Worm (Caenorhabditis elegans) whole organism, young adult: ENCODE data around the gene msp-63.

Experiments used
- B0019.2 ChIP-seq: fragments of 200-800 bp; sonication (Bioruptor generic); conservative IDR thresholded peaks from 2 replicates; pipeline ENCODE4 v1.3.6; 2022; ENCODE audit warnings: missing genetic modification reagents, missing genetic modification characterization, missing compliant biosample characterization
- C06A6.2 ChIP-seq: fragments of 200-800 bp; sonication (Bioruptor generic); conservative IDR thresholded peaks from 2 replicates; pipeline ENCODE4 v1.3.6; 2022; ENCODE audit warnings: missing genetic modification characterization, missing compliant biosample characterization
- F55B11.4 ChIP-seq: sonication (generic microtip); optimal IDR thresholded peaks from 2 replicates; lab custom pipeline; 2016; ENCODE audit warnings: missing compliant biosample characterization, missing genetic modification characterization, borderline replicate concordance; ENCODE audit not compliant: insufficient read depth
- K11D2.4 ChIP-seq: fragments of 200-800 bp; sonication (Bioruptor generic); IDR thresholded peaks from 2 replicates; pipeline ENCODE4 v1.3.6; 2022; ENCODE audit warnings: missing genetic modification reagents, missing genetic modification characterization, missing compliant biosample characterization
- K12H6.12 ChIP-seq: fragments of 200-800 bp; sonication (Bioruptor generic); optimal IDR thresholded peaks from 2 replicates; lab custom pipeline; 2018; ENCODE audit warnings: mild to moderate bottlenecking, missing genetic modification characterization, missing compliant biosample characterization
- Y67H2A.10 ChIP-seq: fragments of 200-800 bp; sonication (Bioruptor generic); conservative IDR thresholded peaks from 2 replicates; pipeline ENCODE4 v1.3.6; 2022; ENCODE audit warnings: missing genetic modification reagents, missing genetic modification characterization, missing compliant biosample characterization
- aptf-2 ChIP-seq: fragments of 200-800 bp; sonication (Bioruptor generic); conservative IDR thresholded peaks from 2 replicates; pipeline ENCODE4 v1.3.6; 2022; ENCODE audit warnings: missing genetic modification reagents, missing genetic modification characterization, missing compliant biosample characterization
- bed-2 ChIP-seq: fragments of 200-800 bp; sonication (Bioruptor generic); IDR thresholded peaks from 2 replicates; pipeline ENCODE4 v1.3.6; 2022; ENCODE audit warnings: missing genetic modification reagents, missing genetic modification characterization, missing compliant biosample characterization
- cebp-1 ChIP-seq, 2 experiments: fragments of 200-800 bp in 1 of 2; sonication (Bioruptor generic) in 1 of 2; sonication (generic microtip) in 1 of 2; IDR thresholded peaks in 1 of 2; optimal IDR thresholded peaks in 1 of 2; 2 replicates each; pipeline versions ENCODE4 v1.3.6 to Lab custom; 2017 to 2022; ENCODE audit warnings: missing compliant biosample characterization in 2 of 2, missing genetic modification characterization in 2 of 2, mild to moderate bottlenecking in 1 of 2, missing genetic modification reagents in 1 of 2, moderate library complexity in 1 of 2
- cebp-2 ChIP-seq: fragments of 200-800 bp; sonication (Bioruptor generic); IDR thresholded peaks from 2 replicates; pipeline ENCODE4 v1.3.6; 2022; ENCODE audit warnings: missing genetic modification characterization, missing compliant biosample characterization
- ceh-40 ChIP-seq: fragments of 200-800 bp; sonication (Bioruptor generic); IDR thresholded peaks from 2 replicates; pipeline ENCODE4 v1.3.6; 2022; ENCODE audit warnings: missing genetic modification characterization, missing compliant biosample characterization
- ceh-79 ChIP-seq: sonication (generic microtip); optimal IDR thresholded peaks from 2 replicates; lab custom pipeline; 2017; ENCODE audit warnings: mild to moderate bottlenecking, missing genetic modification characterization, missing compliant biosample characterization
- dox-1 ChIP-seq: fragments of 200-800 bp; sonication (Bioruptor generic); IDR thresholded peaks from 2 replicates; pipeline ENCODE4 v1.3.6; 2022; ENCODE audit warnings: missing genetic modification reagents, missing genetic modification characterization, missing compliant biosample characterization
- dpl-1 ChIP-seq: fragments of 150-350 bp; optimal IDR thresholded peaks from 2 replicates; lab custom pipeline; 2014; ENCODE audit warnings: missing biosample characterization, missing genetic modification reagents, missing genetic modification characterization
- egrh-3 ChIP-seq: fragments of 200-800 bp; sonication (Bioruptor generic); IDR thresholded peaks from 2 replicates; pipeline ENCODE4 v1.3.6; 2022; ENCODE audit warnings: missing genetic modification reagents, missing genetic modification characterization, missing compliant biosample characterization
- him-1 ChIP-seq: sonication (generic microtip); optimal IDR thresholded peaks from 2 replicates; lab custom pipeline; 2016; ENCODE audit warnings: missing genotype, missing genetic modification reagents, missing genetic modification characterization, missing compliant biosample characterization
- hrde-1 ChIP-seq: sonication (generic microtip); optimal IDR thresholded peaks from 2 replicates; lab custom pipeline; 2016; ENCODE audit warnings: missing genetic modification characterization, mild to moderate bottlenecking, missing compliant biosample characterization, moderate library complexity, missing genotype, missing genetic modification reagents, borderline replicate concordance
- let-526 ChIP-seq: fragments of 200-800 bp; sonication (Bioruptor generic); IDR thresholded peaks from 2 replicates; pipeline ENCODE4 v1.3.6; 2022; ENCODE audit warnings: missing genetic modification reagents, missing genetic modification characterization, missing compliant biosample characterization
- lin-54 ChIP-seq: fragments of 200-800 bp; sonication (Bioruptor generic); optimal IDR thresholded peaks from 2 replicates; lab custom pipeline; 2018; ENCODE audit warnings: mild to moderate bottlenecking, missing genetic modification characterization, missing compliant biosample characterization
- lir-1 ChIP-seq: fragments of 200-800 bp; sonication (Bioruptor generic); conservative IDR thresholded peaks from 2 replicates; pipeline ENCODE4 v1.3.6; 2022; ENCODE audit warnings: missing genetic modification reagents, missing genetic modification characterization, missing compliant biosample characterization
- lsy-27 ChIP-seq: sonication (generic microtip); optimal IDR thresholded peaks from 2 replicates; lab custom pipeline; 2017; ENCODE audit warnings: missing genetic modification characterization, mild to moderate bottlenecking, missing compliant biosample characterization, antibody characterized with exemption, missing genotype, borderline replicate concordance; ENCODE audit not compliant: insufficient read depth
- madf-10 ChIP-seq: sonication (generic microtip); optimal IDR thresholded peaks from 2 replicates; lab custom pipeline; 2016; ENCODE audit warnings: mild to moderate bottlenecking, missing genetic modification characterization, missing compliant biosample characterization
- madf-6 ChIP-seq: fragments of 200-800 bp; sonication (Bioruptor generic); IDR thresholded peaks from 2 replicates; pipeline ENCODE4 v1.3.6; 2022; ENCODE audit warnings: missing genetic modification reagents, missing genetic modification characterization, missing compliant biosample characterization
- mcd-1 ChIP-seq: fragments of 200-800 bp; sonication (Bioruptor generic); IDR thresholded peaks from 2 replicates; pipeline ENCODE4 v1.3.6; 2022; ENCODE audit warnings: missing genetic modification reagents, missing genetic modification characterization, missing compliant biosample characterization
- nfya-2 ChIP-seq: fragments of 200-800 bp; sonication (Bioruptor generic); IDR thresholded peaks from 2 replicates; pipeline ENCODE4 v1.3.6; 2022; ENCODE audit warnings: missing genetic modification reagents, missing genetic modification characterization, missing compliant biosample characterization
- nfyb-1 ChIP-seq: fragments of 200-800 bp; sonication (Bioruptor generic); IDR thresholded peaks from 2 replicates; pipeline ENCODE4 v1.3.6; 2022; ENCODE audit warnings: missing genetic modification reagents, missing genetic modification characterization, missing compliant biosample characterization
- nhr-179 ChIP-seq: sonication (generic microtip); optimal IDR thresholded peaks from 2 replicates; lab custom pipeline; 2016; ENCODE audit warnings: mild to moderate bottlenecking, missing genetic modification characterization, missing compliant biosample characterization
- pbrm-1 ChIP-seq: fragments of 200-800 bp; sonication (Bioruptor generic); IDR thresholded peaks from 2 replicates; pipeline ENCODE4 v1.3.6; 2022; ENCODE audit warnings: missing genetic modification reagents, missing genetic modification characterization, missing compliant biosample characterization
- sdz-38 ChIP-seq: sonication (generic microtip); optimal IDR thresholded peaks from 2 replicates; lab custom pipeline; 2016; ENCODE audit warnings: missing genotype, missing genetic modification characterization, missing compliant biosample characterization
- snpc-1.1 ChIP-seq: sonication (generic microtip); optimal IDR thresholded peaks from 2 replicates; lab custom pipeline; 2017; ENCODE audit warnings: missing genetic modification characterization, mild to moderate bottlenecking, missing compliant biosample characterization, antibody characterized with exemption, moderate library complexity, missing genotype, missing genetic modification reagents; ENCODE audit not compliant: insufficient read depth
- sptf-2 ChIP-seq: fragments of 200-800 bp; sonication (Bioruptor generic); optimal IDR thresholded peaks from 2 replicates; lab custom pipeline; 2018; ENCODE audit warnings: mild to moderate bottlenecking, missing genetic modification characterization, missing compliant biosample characterization
- tbx-9 ChIP-seq: sonication (generic microtip); optimal IDR thresholded peaks from 2 replicates; lab custom pipeline; 2016; ENCODE audit warnings: borderline replicate concordance, missing genetic modification characterization, inconsistent platforms, missing compliant biosample characterization
- zim-3 ChIP-seq: sonication (generic microtip); optimal IDR thresholded peaks from 2 replicates; lab custom pipeline; 2017; ENCODE audit warnings: mild to moderate bottlenecking, missing genetic modification characterization, moderate library complexity, missing compliant biosample characterization
- ztf-18 ChIP-seq: sonication (generic microtip); optimal IDR thresholded peaks from 2 replicates; lab custom pipeline; 2016; ENCODE audit warnings: missing genotype, mild to moderate bottlenecking, missing genetic modification characterization, missing compliant biosample characterization
- ztf-26 ChIP-seq: sonication (generic microtip); optimal IDR thresholded peaks from 2 replicates; lab custom pipeline; 2017; ENCODE audit warnings: missing genetic modification characterization, missing compliant biosample characterization
- ztf-28 ChIP-seq: fragments of 200-800 bp; sonication (Bioruptor generic); IDR thresholded peaks from 2 replicates; pipeline ENCODE4 v1.3.6; 2022; ENCODE audit warnings: missing genetic modification reagents, missing genetic modification characterization, missing compliant biosample characterization

The msp-63 gene

ce11 chrII:5797348-5797977, at the start of gene msp-63, which contains the start of gene msp-142:
Gene msp-63, minus strand, starts transcription at chrII:5797448.
Gene msp-142, plus strand, starts transcription at chrII:5797927.
- TF ChIP-seq nhr-179 (tag; lab: Kevin White, UChicago), result no peak
- TF ChIP-seq snpc-1.1, result no peak
- no peak for TF ChIP-seq nfya-2 (GFP tag; lab: Robert Waterston, UW)
- TF ChIP-seq tbx-9 (tag; lab: Kevin White, UChicago), result no peak
- TF ChIP-seq ztf-26 (tag; lab: Kevin White, UChicago), result no peak
- no peak for TF ChIP-seq F55B11.4 (tag; lab: Kevin White, UChicago)
- TF ChIP-seq K12H6.12 (tag; lab: Kevin White, UChicago), result no peak
- TF ChIP-seq dpl-1 (GFP tag; lab: Kevin White, UChicago), result no peak
- no peak for TF ChIP-seq sdz-38 (tag; lab: Kevin White, UChicago)
- no peak for TF ChIP-seq let-526 (GFP tag; lab: Robert Waterston, UW)
- TF ChIP-seq madf-6, result no peak
- TF ChIP-seq lsy-27, result no peak
- TF ChIP-seq B0019.2 (GFP tag; lab: Robert Waterston, UW), result no peak
- TF ChIP-seq madf-10 (tag; lab: Kevin White, UChicago), result no peak
- TF ChIP-seq hrde-1 (tag; lab: Kevin White, UChicago), result no peak
- TF ChIP-seq sptf-2 (GFP tag; lab: Kevin White, UChicago), result no peak
- TF ChIP-seq bed-2 (GFP tag; lab: Robert Waterston, UW), result no peak
- TF ChIP-seq cebp-1 (GFP tag; IDR thresholded peaks at IDR 0.05; lab: Robert Waterston, UW), result no peak
- no peak for TF ChIP-seq cebp-1 (tag; optimal IDR thresholded peaks at IDR 0.05; lab: Kevin White, UChicago)
- no peak for TF ChIP-seq dox-1
- no peak for TF ChIP-seq cebp-2 (GFP tag; lab: Robert Waterston, UW)

- TF ChIP-seq egrh-3 (GFP tag; lab: Robert Waterston, UW) (no peak), Y67H2A.10 (GFP tag; lab: Robert Waterston, UW) (no peak), hrde-1 (tag; lab: Kevin White, UChicago) (no peak), lin-54 (GFP tag; lab: Kevin White, UChicago) (no peak), K12H6.12 (tag; lab: Kevin White, UChicago) (no peak), ceh-40 (GFP tag; lab: Robert Waterston, UW) (no peak), him-1 (tag; lab: Kevin White, UChicago) (no peak), snpc-1.1 (no peak), ztf-28 (GFP tag; lab: Robert Waterston, UW) (no peak), sdz-38 (tag; lab: Kevin White, UChicago) (no peak), nfyb-1 (GFP tag; lab: Robert Waterston, UW) (no peak), lir-1 (GFP tag; lab: Robert Waterston, UW) (no peak)
Observed at ce11 chrII:5846181-5846580, 48.9 kb upstream of the msp-63 start.

- TF ChIP-seq snpc-1.1, result no peak
- no peak for TF ChIP-seq C06A6.2
- TF ChIP-seq cebp-2 (GFP tag; lab: Robert Waterston, UW), result no peak
- no peak for TF ChIP-seq zim-3 (tag; lab: Kevin White, UChicago)
- no peak for TF ChIP-seq aptf-2 (GFP tag; lab: Robert Waterston, UW)
- TF ChIP-seq nhr-179 (tag; lab: Kevin White, UChicago), result no peak
- no peak for TF ChIP-seq Y67H2A.10 (GFP tag; lab: Robert Waterston, UW)
- TF ChIP-seq bed-2 (GFP tag; lab: Robert Waterston, UW), result no peak
- no peak for TF ChIP-seq mcd-1
- no peak for TF ChIP-seq ztf-18 (tag; lab: Kevin White, UChicago)
- no peak for TF ChIP-seq pbrm-1 (GFP tag; lab: Robert Waterston, UW)
- TF ChIP-seq madf-6, result no peak
- TF ChIP-seq lir-1 (GFP tag; lab: Robert Waterston, UW), result no peak
- no peak for TF ChIP-seq ceh-79
- no peak for TF ChIP-seq K11D2.4 (GFP tag; lab: Robert Waterston, UW)
- TF ChIP-seq, all 124 proteins: peak for 0
Observed at ce11 chrII:5845441-5845840, 48.2 kb upstream of the msp-63 start, which contains the start of the genes ZK1248.17 and H41C03.3. Gene ZK1248.17, minus strand, starts transcription at chrII:5845541. Gene H41C03.3, plus strand, starts transcription at chrII:5845777.
